Worm (Caenorhabditis elegans) whole organism, young adult: ENCODE data around the gene T13C5.3.

Source experiments
- F23B12.7 ChIP-seq: sonication (generic microtip); optimal IDR thresholded peaks from 2 replicates; lab custom pipeline; 2017; ENCODE audit warnings: missing genetic modification characterization, mild to moderate bottlenecking, missing compliant biosample characterization, antibody characterized with exemption, moderate library complexity; ENCODE audit not compliant: insufficient read depth
- ceh-100 ChIP-seq: fragments of 200-800 bp; sonication (Bioruptor generic); IDR thresholded peaks from 2 replicates; pipeline ENCODE4 v1.3.6; 2022; ENCODE audit warnings: missing genetic modification reagents, missing genetic modification characterization, missing compliant biosample characterization
- lin-35 ChIP-seq, 3 experiments: fragments of 150-350 bp in 2 of 3; sonication (generic microtip) in 1 of 3; optimal IDR thresholded peaks; 2 replicates each; lab custom pipeline; 2014 to 2018; ENCODE audit warnings: missing biosample characterization in 3 of 3, missing genetic modification characterization in 3 of 3, missing genetic modification reagents in 3 of 3
- nhr-90 ChIP-seq: sonication (generic microtip); optimal IDR thresholded peaks from 2 replicates; lab custom pipeline; 2016; ENCODE audit warnings: missing genotype, mild to moderate bottlenecking, missing genetic modification characterization, missing compliant biosample characterization
- repo-1 ChIP-seq: sonication (generic microtip); optimal IDR thresholded peaks from 2 replicates; lab custom pipeline; 2017; ENCODE audit warnings: mild to moderate bottlenecking, missing genetic modification characterization, missing compliant biosample characterization
- snpc-3.4 ChIP-seq: sonication (generic microtip); optimal IDR thresholded peaks from 2 replicates; lab custom pipeline; 2017; ENCODE audit warnings: missing genetic modification characterization, mild to moderate bottlenecking, missing compliant biosample characterization, antibody characterized with exemption, moderate library complexity, missing genotype, missing genetic modification reagents

ce11 chrX:6173656-6174055, 4.7 kb upstream of the T13C5.3 start, which contains the start of gene T25B2.1:
- TF ChIP-seq lin-35 (GFP tag; optimal IDR thresholded peaks at IDR 0.05; lab: Kevin White, UChicago) (no peak), F23B12.7 (tag; lab: Kevin White, UChicago) (no peak), snpc-3.4 (no peak), repo-1 (tag; lab: Kevin White, UChicago) (no peak), nhr-90 (tag; lab: Kevin White, UChicago) (no peak), ceh-100 (no peak)
